Worm (Caenorhabditis elegans): Measurements from ENCODE around the gene hpo-6.

- TF ChIP-seq ztf-23 (GFP tag; IDR thresholded peaks at IDR 0.05) (peak; percentile 59; the same call in 1 of the 2 replicates), ztf-29 (GFP tag; IDR thresholded peaks at IDR 0.05) (0 out of 2 replicates have a peak, but pooled peaks have one; percentile 50), flt-1 (GFP tag; IDR thresholded peaks at IDR 0.05) (peak; percentile 55; the same call in 1 of the 2 replicates)
Observed at ce11 chrIV:1514415-1514814, 47.6 kb upstream of the hpo-6 start.

Measured in whole organism, midembryonic.